Worm (Caenorhabditis elegans) whole organism, L2 larva: ENCODE measurements around the gene memi-1.

Source experiments
- F13H6.1 ChIP-seq: sonication (generic microtip); optimal IDR thresholded peaks from 2 replicates; lab custom pipeline; 2016; ENCODE audit warnings: missing genetic modification characterization, missing compliant biosample characterization
- Y55F3AM.14 ChIP-seq: fragments of 200-800 bp; sonication (Bioruptor generic); optimal IDR thresholded peaks from 2 replicates; lab custom pipeline; 2018; ENCODE audit warnings: mild to moderate bottlenecking, missing genetic modification characterization, missing compliant biosample characterization
- alr-1 ChIP-seq: fragments of 150-350 bp; optimal IDR thresholded peaks from 2 replicates; lab custom pipeline; 2014; ENCODE audit warnings: missing biosample characterization, missing genetic modification characterization
- aly-2 ChIP-seq: fragments of 150-350 bp; optimal IDR thresholded peaks from 2 replicates; lab custom pipeline; 2014; ENCODE audit warnings: missing biosample characterization, missing genetic modification characterization
- ama-1 ChIP-seq: fragments of 150-350 bp; optimal IDR thresholded peaks from 2 replicates; lab custom pipeline; 2018; ENCODE audit warnings: inconsistent platforms
- ceh-16 ChIP-seq: fragments of 150-350 bp; optimal IDR thresholded peaks from 2 replicates; lab custom pipeline; 2014; ENCODE audit warnings: missing biosample characterization, missing genetic modification characterization
- crh-2 ChIP-seq: sonication (generic microtip); optimal IDR thresholded peaks from 2 replicates; lab custom pipeline; 2017; ENCODE audit warnings: missing biosample characterization, missing genetic modification characterization
- egl-27 ChIP-seq: sonication (generic microtip); optimal IDR thresholded peaks from 3 replicates; lab custom pipeline; 2017; ENCODE audit warnings: missing biosample characterization, missing genetic modification reagents, missing genetic modification characterization
- elt-1 ChIP-seq: fragments of 150-350 bp; optimal IDR thresholded peaks from 2 replicates; lab custom pipeline; 2014; ENCODE audit warnings: missing biosample characterization, missing genetic modification characterization
- fos-1 ChIP-seq: fragments of 150-350 bp; optimal IDR thresholded peaks from 2 replicates; lab custom pipeline; 2014; ENCODE audit warnings: missing biosample characterization, missing genetic modification characterization
- gmeb-1 ChIP-seq: fragments of 150-350 bp; optimal IDR thresholded peaks from 2 replicates; lab custom pipeline; 2014; ENCODE audit warnings: missing biosample characterization, missing genetic modification characterization
- lin-39 ChIP-seq: fragments of 150-350 bp; optimal IDR thresholded peaks from 2 replicates; lab custom pipeline; 2014; ENCODE audit warnings: missing biosample characterization, missing genetic modification reagents, missing genetic modification characterization
- lsy-2 ChIP-seq, 2 experiments: fragments of 150-350 bp in 1 of 2; sonication (generic microtip) in 1 of 2; optimal IDR thresholded peaks; 2 replicates each; lab custom pipeline; 2014 to 2017; ENCODE audit warnings: missing biosample characterization in 2 of 2, missing genetic modification characterization in 2 of 2
- mab-5 ChIP-seq: fragments of 150-350 bp; optimal IDR thresholded peaks from 2 replicates; lab custom pipeline; 2014; ENCODE audit warnings: missing biosample characterization, missing genetic modification characterization
- mdl-1 ChIP-seq, 2 experiments: fragments of 150-350 bp in 1 of 2; sonication (generic microtip) in 1 of 2; optimal IDR thresholded peaks; 2 replicates each; lab custom pipeline; 2017; ENCODE audit warnings: missing biosample characterization in 2 of 2, missing genetic modification characterization in 2 of 2
- nhr-10 ChIP-seq: sonication (generic microtip); optimal IDR thresholded peaks from 2 replicates; lab custom pipeline; 2017; ENCODE audit warnings: missing biosample characterization, missing genetic modification characterization
- nhr-11 ChIP-seq: fragments of 150-350 bp; optimal IDR thresholded peaks from 2 replicates; lab custom pipeline; 2014; ENCODE audit warnings: missing biosample characterization, missing genetic modification characterization
- nhr-12 ChIP-seq: fragments of 150-350 bp; optimal IDR thresholded peaks from 2 replicates; lab custom pipeline; 2014; ENCODE audit warnings: missing biosample characterization, missing genetic modification characterization
- nhr-129 ChIP-seq: fragments of 150-350 bp; optimal IDR thresholded peaks from 2 replicates; lab custom pipeline; 2014; ENCODE audit warnings: missing biosample characterization, missing genetic modification characterization
- nhr-21 ChIP-seq: fragments of 150-350 bp; optimal IDR thresholded peaks from 2 replicates; lab custom pipeline; 2014; ENCODE audit warnings: missing biosample characterization, missing genetic modification characterization
- nhr-23 ChIP-seq: fragments of 150-350 bp; optimal IDR thresholded peaks from 2 replicates; lab custom pipeline; 2014; ENCODE audit warnings: missing biosample characterization, missing genetic modification reagents, missing genetic modification characterization
- nhr-237 ChIP-seq: fragments of 150-350 bp; optimal IDR thresholded peaks from 2 replicates; lab custom pipeline; 2014; ENCODE audit warnings: missing biosample characterization, missing genetic modification characterization
- nhr-25 ChIP-seq: fragments of 150-350 bp; sonication (generic microtip); optimal IDR thresholded peaks from 3 replicates; lab custom pipeline; 2014; ENCODE audit warnings: missing biosample characterization, missing genetic modification characterization
- nhr-6 ChIP-seq: fragments of 150-350 bp; optimal IDR thresholded peaks from 2 replicates; lab custom pipeline; 2014; ENCODE audit warnings: missing biosample characterization, missing genetic modification characterization
- nhr-77 ChIP-seq: fragments of 150-350 bp; optimal IDR thresholded peaks from 2 replicates; lab custom pipeline; 2014; ENCODE audit warnings: missing biosample characterization, missing genetic modification characterization
- peb-1 ChIP-seq: fragments of 150-350 bp; optimal IDR thresholded peaks from 2 replicates; lab custom pipeline; 2014; ENCODE audit warnings: missing biosample characterization, missing genetic modification characterization
- sem-4 ChIP-seq: fragments of 150-350 bp; optimal IDR thresholded peaks from 2 replicates; lab custom pipeline; 2014; ENCODE audit warnings: missing biosample characterization, missing genetic modification reagents, missing genetic modification characterization
- skn-1 ChIP-seq: sonication (generic microtip); optimal IDR thresholded peaks from 2 replicates; lab custom pipeline; 2017; ENCODE audit warnings: missing biosample characterization, missing genetic modification characterization
- sma-3 ChIP-seq: sonication (generic microtip); optimal IDR thresholded peaks from 2 replicates; lab custom pipeline; 2016; ENCODE audit warnings: missing genetic modification reagents, missing genetic modification characterization, missing compliant biosample characterization
- sma-9 ChIP-seq, 2 experiments: fragments of 150-350 bp in 1 of 2; sonication (generic microtip) in 1 of 2; optimal IDR thresholded peaks; 2 replicates each; lab custom pipeline; 2014 to 2016; ENCODE audit warnings: missing genetic modification characterization in 2 of 2, mild to moderate bottlenecking in 1 of 2, missing biosample characterization in 1 of 2, missing compliant biosample characterization in 1 of 2, missing genetic modification reagents in 1 of 2, moderate library complexity in 1 of 2
- snpc-4 ChIP-seq: fragments of 150-350 bp; optimal IDR thresholded peaks from 2 replicates; lab custom pipeline; 2014; ENCODE audit warnings: missing biosample characterization, missing genetic modification characterization
- unc-39 ChIP-seq: fragments of 150-350 bp; optimal IDR thresholded peaks from 2 replicates; lab custom pipeline; 2014; ENCODE audit warnings: missing biosample characterization, missing genetic modification characterization
- unc-62 ChIP-seq: fragments of 150-350 bp; optimal IDR thresholded peaks from 2 replicates; lab custom pipeline; 2014; ENCODE audit warnings: missing biosample characterization, missing genetic modification reagents, missing genetic modification characterization
- zag-1 ChIP-seq: fragments of 150-350 bp; optimal IDR thresholded peaks from 2 replicates; lab custom pipeline; 2014; ENCODE audit warnings: missing biosample characterization, missing genetic modification characterization
- ztf-1 ChIP-seq: fragments of 200-800 bp; sonication (Bioruptor generic); conservative IDR thresholded peaks from 2 replicates; pipeline ENCODE4 v1.3.6; 2022; ENCODE audit warnings: missing genetic modification characterization, missing compliant biosample characterization
- ztf-11 ChIP-seq: sonication (generic microtip); optimal IDR thresholded peaks from 2 replicates; lab custom pipeline; 2017; ENCODE audit warnings: missing biosample characterization, missing genetic modification characterization

Gene memi-1

DNA sequence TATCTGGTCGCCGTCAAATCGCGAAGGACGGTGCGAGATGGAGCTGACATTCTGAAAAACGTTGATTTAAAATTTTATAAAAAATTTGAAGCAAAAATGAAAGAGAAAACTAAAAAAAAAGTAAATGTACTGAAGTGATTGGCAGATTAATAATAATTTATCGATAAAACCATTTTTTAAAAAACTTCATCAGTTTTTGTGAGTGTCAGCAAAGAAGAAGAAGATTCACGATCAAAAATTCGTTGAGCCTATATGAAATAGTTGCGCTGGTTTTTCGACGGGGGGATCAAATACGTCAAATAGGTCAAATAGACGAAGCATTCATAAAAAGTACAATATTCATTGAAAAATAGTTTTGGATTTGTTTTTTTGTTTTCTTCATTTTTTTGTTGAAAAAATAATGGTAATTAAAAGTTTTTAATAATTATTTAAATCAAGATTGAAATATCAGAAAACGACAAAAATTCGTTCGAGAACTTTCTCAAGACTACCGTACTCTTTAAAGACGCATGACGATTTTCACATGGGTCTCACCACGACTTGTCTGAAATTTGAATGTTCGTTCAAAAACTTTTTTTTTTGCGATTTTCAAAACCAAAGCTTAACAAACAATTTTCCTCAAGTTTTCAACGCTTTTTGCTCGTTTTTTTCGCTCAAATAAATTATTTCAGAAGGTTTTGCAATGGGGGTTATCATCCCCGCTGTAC, at the start of gene memi-1, which contains the start of gene cyp-31A3:
memi-1 (minus strand) TSS at position 51 of the 707 bp plus-strand sequence.
cyp-31A3 (plus strand) TSS at position 672 of the 707 bp plus-strand sequence.
- TF ChIP-seq nhr-129 (tag; lab: Kevin White, UChicago) (no peak), nhr-23 (tag; lab: Kevin White, UChicago) (no peak), nhr-237 (no peak), F13H6.1 (no peak), nhr-10 (no peak), ama-1 (lab: Kevin White, UChicago) (no peak), lsy-2 (tag; optimal IDR thresholded peaks at IDR 0.05; lab: Kevin White, UChicago) (no peak), unc-39 (tag; lab: Kevin White, UChicago) (no peak), sma-9 (GFP tag; optimal IDR thresholded peaks at IDR 0.05; lab: Kevin White, UChicago) (no peak), sma-9 (tag; optimal IDR thresholded peaks at IDR 0.05; lab: Kevin White, UChicago) (no peak), nhr-6 (tag; lab: Kevin White, UChicago) (no peak), alr-1 (tag; lab: Kevin White, UChicago) (no peak), skn-1 (no peak), aly-2 (tag; lab: Kevin White, UChicago) (no peak), fos-1 (tag; lab: Kevin White, UChicago) (no peak)

DNA sequence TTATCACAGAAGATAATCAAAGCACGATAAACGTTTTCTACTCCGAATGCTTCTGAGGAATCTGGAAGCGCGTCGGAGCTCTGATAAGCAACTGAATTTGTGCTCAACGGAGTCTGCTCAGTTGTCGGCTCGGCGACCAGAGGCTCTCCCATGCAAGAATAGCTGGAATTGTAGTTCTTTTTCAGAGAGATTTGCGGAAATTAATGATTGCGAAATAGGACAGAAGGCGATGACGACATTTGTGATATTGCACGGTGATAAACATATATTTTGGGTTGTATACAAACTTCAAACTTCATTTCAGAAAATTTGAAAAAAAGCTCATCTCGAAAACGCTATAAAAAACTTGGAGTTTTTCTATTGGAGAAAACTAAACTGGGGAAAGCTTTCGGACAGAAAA, 49.6 kb upstream of the memi-1 start, which contains the start of gene H06H21.37:
H06H21.37 (minus strand) TSS at position 162 of the 400 bp plus-strand sequence.
- TF ChIP-seq crh-2 (no peak), Y55F3AM.14 (GFP tag; lab: Kevin White, UChicago) (no peak), elt-1 (no peak), sma-3 (GFP tag; lab: Kevin White, UChicago) (no peak), nhr-237 (no peak), sma-9 (GFP tag; optimal IDR thresholded peaks at IDR 0.05; lab: Kevin White, UChicago) (no peak), sma-9 (tag; optimal IDR thresholded peaks at IDR 0.05; lab: Kevin White, UChicago) (no peak), nhr-11 (tag; lab: Kevin White, UChicago) (no peak), ceh-16 (no peak), snpc-4 (no peak), zag-1 (tag; lab: Kevin White, UChicago) (no peak), gmeb-1 (tag; lab: Kevin White, UChicago) (no peak), lsy-2 (tag; optimal IDR thresholded peaks at IDR 0.05; lab: Kevin White, UChicago) (no peak), nhr-25 (tag; lab: Kevin White, UChicago) (no peak), nhr-12 (tag; lab: Kevin White, UChicago) (no peak), lin-39 (tag; lab: Kevin White, UChicago) (no peak), nhr-10 (no peak), nhr-77 (tag; lab: Kevin White, UChicago) (no peak), peb-1 (tag; lab: Kevin White, UChicago) (no peak)

DNA sequence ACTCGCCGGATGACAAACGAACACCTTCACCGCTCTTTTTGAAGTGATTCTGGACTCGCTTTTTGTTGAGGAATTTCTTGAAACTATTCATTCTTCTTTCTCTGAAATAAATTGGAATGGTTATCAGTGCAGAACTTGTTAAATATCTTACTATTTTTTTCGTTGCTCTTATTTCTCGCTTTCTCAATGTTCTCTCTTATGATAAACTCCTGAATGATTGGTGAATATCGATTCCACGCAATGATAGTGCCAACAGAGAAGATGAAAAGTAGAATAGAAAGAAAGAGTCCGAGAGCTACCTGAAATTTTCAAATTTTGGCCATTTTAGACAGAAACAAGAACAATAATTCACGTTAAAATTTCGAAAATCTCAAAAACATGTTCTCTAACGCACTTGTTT, 49.2 kb upstream of the memi-1 start, which contains the start of gene ubxn-6:
ubxn-6 (minus strand) TSS at position 101 of the 400 bp plus-strand sequence.
- no peak for TF ChIP-seq sma-3 (GFP tag; lab: Kevin White, UChicago)
- TF ChIP-seq ztf-11 = no peak
- no peak for TF ChIP-seq nhr-77 (tag; lab: Kevin White, UChicago)
- TF ChIP-seq nhr-6 (tag; lab: Kevin White, UChicago) = no peak
- no peak for TF ChIP-seq nhr-129 (tag; lab: Kevin White, UChicago)
- no peak for TF ChIP-seq nhr-11 (tag; lab: Kevin White, UChicago)
- TF ChIP-seq ztf-1 (GFP tag; lab: Robert Waterston, UW) = no peak
- TF ChIP-seq gmeb-1 (tag; lab: Kevin White, UChicago) = no peak
- no peak for TF ChIP-seq nhr-25 (tag; lab: Kevin White, UChicago)
- no peak for TF ChIP-seq mab-5 (tag; lab: Kevin White, UChicago)
- TF ChIP-seq egl-27 (tag; lab: Kevin White, UChicago) = no peak
- TF ChIP-seq sem-4 (tag; lab: Kevin White, UChicago) = no peak
- no peak for TF ChIP-seq nhr-12 (tag; lab: Kevin White, UChicago)
- no peak for TF ChIP-seq unc-62 (GFP tag; lab: Kevin White, UChicago)
- TF ChIP-seq nhr-21 (tag; lab: Kevin White, UChicago) = no peak
- TF ChIP-seq nhr-23 (tag; lab: Kevin White, UChicago) = no peak
- no peak for TF ChIP-seq nhr-10
- TF ChIP-seq mdl-1 (tag; optimal IDR thresholded peaks at IDR 0.05; lab: Kevin White, UChicago) = no peak
